Fruit fly (Drosophila melanogaster) whole organism, adult: ENCODE measurements around the gene Drsl3.

Experiments used
- CG11617 ChIP-seq: fragments of 200-800 bp; sonication (Bioruptor generic); optimal IDR thresholded peaks from 2 replicates; lab custom pipeline; 2017; ENCODE audit warnings: mild to moderate bottlenecking, missing biosample characterization, missing genetic modification reagents, missing genetic modification characterization
- CG12768 ChIP-seq: fragments of 200-800 bp; sonication (Bioruptor generic); optimal IDR thresholded peaks from 2 replicates; lab custom pipeline; 2017; ENCODE audit warnings: missing biosample characterization, missing genetic modification characterization, mild to moderate bottlenecking, moderate library complexity, missing genetic modification reagents
- CG14711 ChIP-seq: fragments of 200-800 bp; sonication (Bioruptor generic); optimal IDR thresholded peaks from 2 replicates; lab custom pipeline; 2018; ENCODE audit warnings: missing biosample characterization, mild to moderate bottlenecking, missing genetic modification characterization, moderate library complexity
- CG1620 ChIP-seq: fragments of 200-800 bp; sonication (Bioruptor generic); optimal IDR thresholded peaks from 2 replicates; lab custom pipeline; 2016; ENCODE audit warnings: missing biosample characterization, missing genetic modification characterization
- CG33017 ChIP-seq: fragments of 200-800 bp; sonication (Bioruptor generic); optimal IDR thresholded peaks from 2 replicates; lab custom pipeline; 2018; ENCODE audit warnings: missing biosample characterization, mild to moderate bottlenecking, missing genetic modification characterization, moderate library complexity
- CG5204 ChIP-seq: fragments of 200-800 bp; sonication (Bioruptor generic); optimal IDR thresholded peaks from 2 replicates; lab custom pipeline; 2016; ENCODE audit warnings: missing biosample characterization, missing genetic modification characterization
- CG7045 ChIP-seq: fragments of 200-800 bp; sonication (Bioruptor generic); optimal IDR thresholded peaks from 2 replicates; lab custom pipeline; 2017; ENCODE audit warnings: missing biosample characterization, mild to moderate bottlenecking, missing genetic modification characterization
- CG7101 ChIP-seq: fragments of 200-800 bp; sonication (Bioruptor generic); optimal IDR thresholded peaks from 2 replicates; lab custom pipeline; 2018; ENCODE audit warnings: missing biosample characterization, mild to moderate bottlenecking, missing genetic modification characterization, moderate library complexity
- Clk ChIP-seq: fragments of 200-800 bp; sonication (Bioruptor generic); optimal IDR thresholded peaks from 2 replicates; lab custom pipeline; 2017; ENCODE audit warnings: missing biosample characterization, missing genetic modification characterization
- Crg-1 ChIP-seq: fragments of 200-800 bp; sonication (Bioruptor generic); optimal IDR thresholded peaks from 2 replicates; lab custom pipeline; 2016; ENCODE audit warnings: missing biosample characterization, missing genetic modification characterization
- Hr96 ChIP-seq: fragments of 200-800 bp; sonication (Bioruptor generic); optimal IDR thresholded peaks from 2 replicates; lab custom pipeline; 2016; ENCODE audit warnings: missing biosample characterization, missing genetic modification characterization
- Mnt ChIP-seq: fragments of 200-800 bp; sonication (Bioruptor generic); optimal IDR thresholded peaks from 2 replicates; lab custom pipeline; 2016; ENCODE audit warnings: missing biosample characterization, mild to moderate bottlenecking, missing genetic modification characterization
- bab1 ChIP-seq: fragments of 200-800 bp; sonication (Bioruptor generic); optimal IDR thresholded peaks from 3 replicates; lab custom pipeline; 2019; ENCODE audit warnings: missing biosample characterization, mild to moderate bottlenecking, missing genetic modification characterization, moderate library complexity
- cic ChIP-seq: fragments of 200-800 bp; sonication (Bioruptor generic); optimal IDR thresholded peaks from 2 replicates; lab custom pipeline; 2017; ENCODE audit warnings: missing biosample characterization, mild to moderate bottlenecking, missing genetic modification characterization, moderate library complexity
- cnc ChIP-seq, 2 experiments: fragments of >200 bp; optimal IDR thresholded peaks; 2 replicates each; lab custom pipeline; 2017
- kay ChIP-seq: fragments of 200-800 bp; sonication (Bioruptor generic); peaks from one replicate; lab custom pipeline; 2016; ENCODE audit warnings: missing biosample characterization, missing genetic modification characterization, borderline replicate concordance
- ovo ChIP-seq: fragments of 200-800 bp; sonication (Bioruptor generic); optimal IDR thresholded peaks from 2 replicates; lab custom pipeline; 2016; ENCODE audit warnings: missing biosample characterization, missing genetic modification characterization
- pad ChIP-seq: fragments of 200-800 bp; sonication (Bioruptor generic); optimal IDR thresholded peaks from 3 replicates; lab custom pipeline; 2017; ENCODE audit warnings: missing biosample characterization, missing genetic modification characterization, mild to moderate bottlenecking, moderate library complexity, missing genetic modification reagents
- tj ChIP-seq: fragments of 200-800 bp; sonication (Bioruptor generic); optimal IDR thresholded peaks from 3 replicates; lab custom pipeline; 2017; ENCODE audit warnings: missing biosample characterization, mild to moderate bottlenecking, missing genetic modification characterization, moderate library complexity
- toe ChIP-seq: fragments of 200-800 bp; sonication (Bioruptor generic); optimal IDR thresholded peaks from 2 replicates; lab custom pipeline; 2016; ENCODE audit warnings: missing biosample characterization, missing genetic modification characterization

Drsl3 gene

DNA sequence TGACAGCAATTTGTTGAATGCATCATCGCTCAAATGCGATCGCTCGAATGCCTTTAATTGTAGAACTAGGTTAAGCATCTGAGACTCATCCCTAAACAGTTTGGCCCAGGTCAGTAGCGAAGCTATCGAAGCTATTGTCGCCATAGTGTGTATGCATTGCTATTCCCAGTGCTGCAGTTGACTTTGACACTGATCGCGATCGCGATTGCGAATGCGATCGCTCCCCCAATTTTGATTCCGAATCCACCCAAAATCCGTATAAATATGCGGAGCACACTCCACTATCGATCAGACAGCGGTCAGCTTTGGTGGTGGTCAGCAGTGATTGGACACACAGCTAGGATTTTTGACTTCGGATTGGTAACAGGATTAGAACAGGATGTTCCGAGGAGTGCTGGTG lies 15.0 kb downstream of the Drsl3 start, which contains the start of gene CG14961:
Gene CG14961, plus strand, starts transcription at position 301 of the 400 bp plus-strand sequence.
- TF ChIP-seq CG33017 (tag; lab: Kevin White, UChicago) (no peak), cnc (optimal IDR thresholded peaks at IDR 0.05; lab: Kevin White, UChicago) (no peak), Crg-1 (GFP tag; lab: Kevin White, UChicago) (no peak), kay (GFP tag; lab: Kevin White, UChicago) (no peak), CG5204 (no peak), CG14711 (tag; lab: Kevin White, UChicago) (no peak), toe (GFP tag; lab: Kevin White, UChicago) (no peak), ovo (GFP tag; lab: Kevin White, UChicago) (no peak)

DNA sequence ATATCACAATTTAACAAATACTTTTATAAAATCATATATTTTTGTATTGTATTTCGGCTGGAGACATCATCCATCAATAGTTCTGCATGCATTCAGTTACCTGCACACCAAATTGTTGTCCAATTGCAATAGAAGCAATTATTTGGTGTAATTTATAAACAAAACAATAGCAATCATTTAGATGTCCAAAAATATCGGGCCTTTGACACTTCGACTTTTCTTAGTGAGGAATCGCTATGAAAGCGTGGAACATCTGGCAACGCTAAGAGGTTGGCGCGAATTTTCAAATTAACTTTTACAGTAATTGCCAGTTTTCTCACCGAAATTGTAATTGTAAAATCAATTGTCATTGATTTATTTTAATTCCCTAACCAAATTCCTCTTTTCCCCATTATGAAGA lies 20.0 kb downstream of the Drsl3 start, which contains the start of gene CG14969:
Gene CG14969, minus strand, starts transcription at position 195 of the 400 bp plus-strand sequence.
- TF ChIP-seq bab1 (GFP tag; lab: Kevin White, UChicago) (peak; percentile 80), kay (GFP tag; lab: Kevin White, UChicago) (no peak), pad (GFP tag; lab: Kevin White, UChicago) (no peak)

DNA sequence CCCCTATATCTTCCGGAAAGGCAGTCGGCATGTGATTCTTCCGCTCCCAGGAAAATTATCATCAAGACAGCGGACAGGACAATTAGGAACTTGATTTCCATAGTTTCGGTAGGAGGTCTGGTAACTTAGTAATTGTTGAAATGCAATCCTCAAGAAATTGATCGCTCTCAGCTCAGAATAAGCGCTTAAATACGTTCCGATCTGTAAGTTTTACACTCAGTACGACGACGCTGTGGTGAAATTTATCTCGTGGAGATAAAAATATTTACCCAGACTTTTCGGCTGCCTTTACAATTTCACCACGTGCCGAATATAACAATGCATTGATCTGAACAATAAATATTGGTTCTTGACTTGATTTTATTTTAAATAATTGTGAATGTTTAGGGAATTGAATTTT lies 20.9 kb downstream of the Drsl3 start, which contains the start of gene Drsl1:
Gene Drsl1, minus strand, starts transcription at position 101 of the 400 bp plus-strand sequence.
- TF ChIP-seq pad (GFP tag; lab: Kevin White, UChicago), result no peak
- no peak for TF ChIP-seq Clk (GFP tag; lab: Kevin White, UChicago)
- TF ChIP-seq CG14711 (tag; lab: Kevin White, UChicago), result no peak
- no peak for TF ChIP-seq Mnt (GFP tag; lab: Kevin White, UChicago)
- TF ChIP-seq Hr96 (GFP tag; lab: Kevin White, UChicago), result no peak
- TF ChIP-seq CG7101 (tag; lab: Kevin White, UChicago), result no peak
- TF ChIP-seq Crg-1 (GFP tag; lab: Kevin White, UChicago), result no peak
- TF ChIP-seq CG12768, result no peak
- no peak for TF ChIP-seq toe (GFP tag; lab: Kevin White, UChicago)
- TF ChIP-seq tj, result no peak
- TF ChIP-seq ovo (GFP tag; lab: Kevin White, UChicago), result no peak
- no peak for TF ChIP-seq cic (GFP tag; lab: Kevin White, UChicago)
- TF ChIP-seq cnc (optimal IDR thresholded peaks at IDR 0.05; lab: Kevin White, UChicago), result no peak
- no peak for TF ChIP-seq CG11617
- no peak for TF ChIP-seq CG33017 (tag; lab: Kevin White, UChicago)
- no peak for TF ChIP-seq CG7045
- no peak for TF ChIP-seq bab1 (GFP tag; lab: Kevin White, UChicago)
- no peak for TF ChIP-seq CG5204

- TF ChIP-seq cic (GFP tag; lab: Kevin White, UChicago) (peak; percentile 42), CG7045 (no peak), CG11617 (no peak), Hr96 (GFP tag; lab: Kevin White, UChicago) (no peak), tj (peak; percentile 65), cnc (optimal IDR thresholded peaks at IDR 0.05; lab: Kevin White, UChicago) (no peak), Clk (GFP tag; lab: Kevin White, UChicago) (no peak), CG33017 (tag; lab: Kevin White, UChicago) (peak; percentile 49), pad (GFP tag; lab: Kevin White, UChicago) (peak; percentile 3), kay (GFP tag; lab: Kevin White, UChicago) (no peak), CG12768 (peak; percentile 58), Mnt (GFP tag; lab: Kevin White, UChicago) (peak; percentile 61), CG5204 (no peak), bab1 (GFP tag; lab: Kevin White, UChicago) (peak; percentile 68), CG1620 (GFP tag; lab: Kevin White, UChicago) (peak; percentile 3), toe (GFP tag; lab: Kevin White, UChicago) (no peak), ovo (GFP tag; lab: Kevin White, UChicago) (peak; percentile 31), CG7101 (tag; lab: Kevin White, UChicago) (peak; percentile 29), Crg-1 (GFP tag; lab: Kevin White, UChicago) (no peak), CG14711 (tag; lab: Kevin White, UChicago) (peak; percentile 17)
These were observed 21.8 kb downstream of the Drsl3 start, which contains the start of the genes Drsl6 and kst for dm6 chr3L:3336368-3337164. Drsl6 (minus strand) TSS chr3L:3336418. kst (plus strand) TSS chr3L:3336860.

dm6 chr3L:3337345-3337928 lies 22.6 kb downstream of the Drsl3 start:
- no peak for TF ChIP-seq cic (GFP tag; lab: Kevin White, UChicago)
- no peak for TF ChIP-seq Crg-1 (GFP tag; lab: Kevin White, UChicago)
- no peak for TF ChIP-seq Clk (GFP tag; lab: Kevin White, UChicago)
- no peak for TF ChIP-seq CG7101 (tag; lab: Kevin White, UChicago)
